Worm (Caenorhabditis elegans): Measurements from ENCODE around the gene Y51A2B.6.

ce11 chrV:18354299-18354698 is 39.8 kb downstream of the Y51A2B.6 start:
- no peak for TF ChIP-seq ceh-82 (tag; optimal IDR thresholded peaks at IDR 0.05)
- no peak for TF ChIP-seq sma-9 (GFP tag; optimal IDR thresholded peaks at IDR 0.05)
- TF ChIP-seq sma-9 (tag; optimal IDR thresholded peaks at IDR 0.05) = no peak
- TF ChIP-seq nhr-12 (tag; optimal IDR thresholded peaks at IDR 0.05) = no peak
- TF ChIP-seq snpc-4 (tag; optimal IDR thresholded peaks at IDR 0.05) = no peak
- no peak for TF ChIP-seq Y55F3AM.14 (GFP tag; optimal IDR thresholded peaks at IDR 0.05)
- TF ChIP-seq ama-1 (optimal IDR thresholded peaks at IDR 0.05) = no peak
- no peak for TF ChIP-seq dmd-4 (tag; optimal IDR thresholded peaks at IDR 0.05)
- no peak for TF ChIP-seq lin-13 (GFP tag; optimal IDR thresholded peaks at IDR 0.05)
- no peak for TF ChIP-seq nhr-21 (tag; optimal IDR thresholded peaks at IDR 0.05)
- no peak for TF ChIP-seq aly-2 (tag; optimal IDR thresholded peaks at IDR 0.05)
- no peak for TF ChIP-seq zag-1 (tag; optimal IDR thresholded peaks at IDR 0.05)
- TF ChIP-seq unc-62 (GFP tag; optimal IDR thresholded peaks at IDR 0.05) = no peak
- no peak for TF ChIP-seq mab-5 (tag; optimal IDR thresholded peaks at IDR 0.05)
